Fruit fly (Drosophila melanogaster) whole organism, prepupa: ENCODE measurements around the gene CG32026.

Experiments used
- CG6163 ChIP-seq: fragments of 200-800 bp; sonication (Bioruptor generic); IDR thresholded peaks from 3 replicates; pipeline ENCODE4 v1.3.6; 2022; ENCODE audit warnings: missing biosample characterization, missing genetic modification characterization
- Hr39 ChIP-seq: fragments of 200-800 bp; sonication (Bioruptor generic); optimal IDR thresholded peaks from 2 replicates; lab custom pipeline; 2016; ENCODE audit warnings: missing biosample characterization, missing genetic modification characterization
- fkh ChIP-seq: fragments of 200-800 bp; sonication (Bioruptor generic); optimal IDR thresholded peaks from 3 replicates; lab custom pipeline; 2017; ENCODE audit warnings: missing biosample characterization, mild to moderate bottlenecking, missing genetic modification characterization, moderate library complexity

- no peak for TF ChIP-seq fkh (GFP tag; lab: Kevin White, UChicago)
- no peak for TF ChIP-seq CG6163 (GFP tag; lab: Robert Waterston, UW)
- TF ChIP-seq Hr39 (GFP tag; lab: Kevin White, UChicago): peak; percentile 72
Measured at dm6 chr3L:8839563-8840425, 3.5 kb downstream of the CG32026 start.
